Worm (Caenorhabditis elegans): ENCODE data around the gene C03A3.9.
A peak's percentile ranks its signal among the peaks of the same experiment; 100 is the strongest.

C03A3.9 gene

DNA sequence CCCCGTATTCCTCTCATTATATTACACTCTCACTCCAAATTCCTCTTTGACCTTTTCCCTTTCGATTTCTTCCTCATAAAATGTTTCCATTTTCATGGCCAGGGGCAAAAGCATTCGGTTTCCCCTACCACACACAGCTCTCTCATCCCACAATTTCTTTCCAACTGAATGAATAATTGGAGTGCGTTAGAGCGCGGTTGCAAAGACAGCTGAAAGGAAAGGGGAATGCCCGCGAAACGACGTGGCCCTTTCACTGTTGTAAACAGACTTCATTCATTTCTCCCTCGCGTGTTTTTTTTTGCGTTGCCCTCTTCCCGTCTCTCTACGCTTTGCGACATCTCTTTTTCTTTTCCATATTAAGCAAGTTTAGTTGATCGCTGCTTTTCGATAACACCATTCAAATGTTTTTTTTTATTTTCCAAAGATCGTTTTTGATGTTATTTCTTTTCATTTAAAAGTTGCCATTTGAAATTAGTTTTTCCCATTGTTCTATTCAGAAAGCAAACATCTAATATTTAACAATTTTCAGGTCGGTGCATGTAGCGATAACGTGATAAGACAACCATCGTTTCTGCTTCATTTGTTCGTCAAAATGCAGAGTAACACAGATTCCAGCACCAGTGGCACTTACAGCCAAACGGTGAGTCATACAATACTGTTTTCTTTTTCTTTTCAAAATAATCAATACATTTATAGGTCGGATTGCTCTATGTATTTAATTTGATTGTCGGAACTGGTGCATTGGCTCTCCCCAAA lies 4.3 kb upstream of the C03A3.9 start, which contains the start of gene C03A3.2 (continued):
- no peak for TF ChIP-seq unc-86 (tag; optimal IDR thresholded peaks at IDR 0.05)
- no peak for TF ChIP-seq T23F11.4 (GFP tag; optimal IDR thresholded peaks at IDR 0.05)
- no peak for TF ChIP-seq hlh-15 (tag; optimal IDR thresholded peaks at IDR 0.05)
- TF ChIP-seq ceh-18 (tag; optimal IDR thresholded peaks at IDR 0.05) = peak; percentile 81
- TF ChIP-seq K09A11.1 (tag; optimal IDR thresholded peaks at IDR 0.05; ENCODE audit: insufficient read depth) = no peak
- TF ChIP-seq fkh-10 (GFP tag; optimal IDR thresholded peaks at IDR 0.05) = no peak
- TF ChIP-seq zip-5 (tag; optimal IDR thresholded peaks at IDR 0.05) = no peak

DNA sequence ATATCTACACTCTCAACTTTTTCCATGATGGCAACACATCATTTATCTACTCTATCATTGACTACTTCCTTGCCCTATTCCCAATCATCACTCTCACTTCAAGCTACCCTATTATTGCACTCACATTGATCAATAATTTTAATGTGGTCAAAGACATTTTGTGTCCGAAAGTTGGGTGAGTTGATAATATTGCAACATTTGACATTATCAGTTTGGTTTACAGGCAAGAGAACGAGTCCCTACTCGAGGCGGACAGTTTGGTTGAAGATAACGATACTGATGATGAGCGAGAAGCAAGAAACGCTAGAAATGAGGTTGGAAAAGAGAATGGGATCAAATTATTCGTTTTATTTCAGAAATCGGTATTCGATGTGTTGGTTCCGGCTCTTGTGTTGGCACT lies 2.1 kb upstream of the C03A3.9 start:
- TF ChIP-seq nfya-1 (tag; optimal IDR thresholded peaks at IDR 0.05) = no peak
- TF ChIP-seq pha-2 (tag; optimal IDR thresholded peaks at IDR 0.05) = no peak
- no peak for TF ChIP-seq ahr-1 (tag; optimal IDR thresholded peaks at IDR 0.05)
- no peak for TF ChIP-seq unc-86 (tag; optimal IDR thresholded peaks at IDR 0.05)
- TF ChIP-seq tbx-7 (tag; optimal IDR thresholded peaks at IDR 0.05) = no peak
- TF ChIP-seq ama-1 (optimal IDR thresholded peaks at IDR 0.05) = no peak
- no peak for TF ChIP-seq ceh-9 (tag; optimal IDR thresholded peaks at IDR 0.05)
- no peak for TF ChIP-seq sdc-2 (tag; optimal IDR thresholded peaks at IDR 0.05)
- no peak for TF ChIP-seq nhr-11 (tag; optimal IDR thresholded peaks at IDR 0.05)
- TF ChIP-seq C38D4.7 (GFP tag; optimal IDR thresholded peaks at IDR 0.05) = no peak
- TF ChIP-seq pat-9 (tag; optimal IDR thresholded peaks at IDR 0.05) = no peak
- no peak for TF ChIP-seq dve-1 (tag; optimal IDR thresholded peaks at IDR 0.05)
- TF ChIP-seq lim-6 (tag; optimal IDR thresholded peaks at IDR 0.05) = no peak
- TF ChIP-seq ets-4 (tag; optimal IDR thresholded peaks at IDR 0.05) = no peak
- TF ChIP-seq ceh-45 (GFP tag; IDR thresholded peaks at IDR 0.05) = no peak
- no peak for TF ChIP-seq elt-4 (tag; optimal IDR thresholded peaks at IDR 0.05)
- TF ChIP-seq pha-4 (tag; optimal IDR thresholded peaks at IDR 0.05) = no peak
- TF ChIP-seq hlh-13 (GFP tag; optimal IDR thresholded peaks at IDR 0.05) = no peak
- no peak for TF ChIP-seq sox-2 (GFP tag; IDR thresholded peaks at IDR 0.05)

- TF ChIP-seq odd-2 (tag; optimal IDR thresholded peaks at IDR 0.05) (no peak), F13H6.1 (tag; optimal IDR thresholded peaks at IDR 0.05) (no peak), gmeb-2 (tag; optimal IDR thresholded peaks at IDR 0.05) (no peak), pax-1 (tag; optimal IDR thresholded peaks at IDR 0.05) (no peak), hlh-30 (tag; optimal IDR thresholded peaks at IDR 0.05; ENCODE audit: insufficient read depth) (no peak), C08G9.2 (tag; optimal IDR thresholded peaks at IDR 0.05) (no peak), unc-55 (GFP tag; optimal IDR thresholded peaks at IDR 0.05) (no peak), pag-3 (tag; optimal IDR thresholded peaks at IDR 0.05; ENCODE audit: borderline replicate concordance) (no peak), ceh-18 (tag; optimal IDR thresholded peaks at IDR 0.05) (no peak), ceh-24 (tag; optimal IDR thresholded peaks at IDR 0.05) (no peak), ceh-19 (GFP tag; optimal IDR thresholded peaks at IDR 0.05) (no peak), nhr-11 (tag; optimal IDR thresholded peaks at IDR 0.05) (no peak), hlh-8 (tag; optimal IDR thresholded peaks at IDR 0.05) (no peak), Y22D7AL.16 (tag; optimal IDR thresholded peaks at IDR 0.05) (no peak)
These were observed 2.2 kb downstream of the C03A3.9 start, which contains the start of gene C03A3.3 for ce11 chrX:11268970-11269369. Gene C03A3.3, minus strand, starts transcription at chrX:11269070.

- TF ChIP-seq hlh-15 (tag; optimal IDR thresholded peaks at IDR 0.05) = no peak
These were observed 4.1 kb downstream of the C03A3.9 start, which contains the start of gene ifa-1 for ce11 chrX:11270882-11271281. Gene ifa-1, plus strand, starts transcription at chrX:11271182.
